Worm (Caenorhabditis elegans): ENCODE measurements around the gene R05G9.3.

- no peak for TF ChIP-seq ceh-83 (GFP tag; optimal IDR thresholded peaks at IDR 0.05)
- TF ChIP-seq nhr-237 (tag; optimal IDR thresholded peaks at IDR 0.05) = no peak
- no peak for TF ChIP-seq nhr-28 (tag; optimal IDR thresholded peaks at IDR 0.05)
- TF ChIP-seq lsy-2 (tag; optimal IDR thresholded peaks at IDR 0.05) = no peak
- TF ChIP-seq blmp-1 (tag; optimal IDR thresholded peaks at IDR 0.05) = no peak
- no peak for TF ChIP-seq unc-39 (tag; optimal IDR thresholded peaks at IDR 0.05)
- no peak for TF ChIP-seq ceh-43 (GFP tag; optimal IDR thresholded peaks at IDR 0.05)
Measured at ce11 chrII:6531527-6531926, 30.2 kb upstream of the R05G9.3 start, which contains the start of gene abch-1.
